Fruit fly (Drosophila melanogaster) whole organism, prepupa: ENCODE data around the gene TrxT.

Experiments
- CG1621 ChIP-seq: fragments of 200-800 bp; sonication (Bioruptor generic); optimal IDR thresholded peaks from 3 replicates; lab custom pipeline; 2018; ENCODE audit warnings: missing biosample characterization, mild to moderate bottlenecking, missing genetic modification characterization
- CG34406 ChIP-seq: fragments of 200-800 bp; sonication (Bioruptor generic); optimal IDR thresholded peaks from 3 replicates; lab custom pipeline; 2016; ENCODE audit warnings: missing biosample characterization, missing genetic modification characterization

DNA sequence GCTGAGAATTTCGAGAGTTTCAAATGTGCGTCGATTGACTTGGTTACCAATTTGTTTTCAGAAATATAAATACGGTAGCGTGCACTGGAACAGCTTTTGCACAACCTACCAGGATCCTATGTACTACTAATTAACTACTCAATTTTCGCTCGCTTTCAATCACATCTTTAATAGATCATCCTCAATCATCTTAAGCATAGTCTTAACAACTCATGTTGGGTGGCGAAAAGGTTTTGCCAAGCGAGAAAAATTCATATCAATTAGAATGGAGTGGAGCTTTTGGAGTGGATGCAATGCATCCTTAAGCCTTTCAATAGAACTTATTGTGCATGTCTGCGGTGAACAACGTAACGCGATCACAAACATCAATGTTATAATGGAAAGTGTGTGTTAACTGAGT, 4.4 kb downstream of the TrxT start, which contains the start of gene CG17764:
- TF ChIP-seq CG1621 (tag; lab: Kevin White, UChicago) (no peak), CG34406 (GFP tag; lab: Kevin White, UChicago) (no peak)
